Fruit fly (Drosophila melanogaster): Measurements from ENCODE around the gene PolrMT.

The PolrMT gene

DNA sequence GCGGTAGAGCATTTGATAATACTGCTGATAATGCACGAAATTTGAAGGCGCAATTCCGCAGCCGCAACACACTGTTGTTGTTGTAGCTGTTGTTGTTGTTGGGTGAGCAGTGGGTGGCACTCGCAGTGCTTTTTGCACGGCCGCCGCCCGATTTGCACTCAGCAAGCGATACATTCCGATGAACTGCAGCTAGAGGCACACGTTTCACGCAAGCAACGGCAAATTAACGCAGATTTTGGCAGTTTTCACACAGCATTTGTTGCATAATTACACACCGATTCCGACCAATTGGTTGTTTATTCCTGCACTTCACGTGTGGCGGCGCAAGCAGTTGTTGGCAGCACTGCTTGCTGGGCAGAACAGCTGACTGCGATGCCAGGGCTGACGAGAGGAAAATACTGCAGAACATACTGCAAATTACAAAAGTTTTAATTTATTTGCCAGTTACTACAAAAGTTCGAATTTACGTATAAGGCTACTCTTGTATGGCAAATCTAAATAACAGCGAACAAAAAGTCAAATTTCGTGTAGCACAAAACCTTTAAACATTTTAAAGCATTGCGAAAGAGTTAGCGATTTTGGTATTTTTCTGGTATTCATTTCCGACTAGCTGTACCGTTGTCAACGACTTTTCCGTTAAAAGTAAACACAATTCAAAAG, at the start of gene PolrMT, which contains the start of gene CG14339:
Gene PolrMT, minus strand, starts transcription at position 345 of the 660 bp plus-strand sequence.
Gene CG14339, plus strand, starts transcription at position 512 of the 660 bp plus-strand sequence.
- TF ChIP-seq E2f1 (GFP tag; IDR thresholded peaks at IDR 0.05) (0 out of 2 replicates have a peak, but pooled peaks have one; percentile 18), CG4360 (GFP tag; IDR thresholded peaks at IDR 0.05) (peak; percentile 97), Nf-YB (GFP tag; optimal IDR thresholded peaks at IDR 0.05) (no peak), Sox102F (GFP tag; optimal IDR thresholded peaks at IDR 0.05) (peak; percentile 43), gce (GFP tag; IDR thresholded peaks at IDR 0.05) (no peak), Lpt (GFP tag; optimal IDR thresholded peaks at IDR 0.05) (no peak), Jarid2 (GFP tag; optimal IDR thresholded peaks at IDR 0.05) (no peak), her (GFP tag; optimal IDR thresholded peaks at IDR 0.05) (peak; percentile 48), CG15269 (tag; optimal IDR thresholded peaks at IDR 0.05) (no peak), klu (GFP tag; IDR thresholded peaks at IDR 0.05) (no peak), pros (GFP tag; optimal IDR thresholded peaks at IDR 0.05) (no peak), C15 (GFP tag; IDR thresholded peaks at IDR 0.05) (no peak), Rx (GFP tag; IDR thresholded peaks at IDR 0.05) (0 out of 2 replicates have a peak, but pooled peaks have one; percentile 6), CG8089 (GFP tag; optimal IDR thresholded peaks at IDR 0.05) (peak; percentile 21), az2 (GFP tag; optimal IDR thresholded peaks at IDR 0.05) (peak; percentile 29), CG10654 (GFP tag; optimal IDR thresholded peaks at IDR 0.05) (peak; percentile 28), en (GFP tag; optimal IDR thresholded peaks at IDR 0.05) (no peak), dati (GFP tag; IDR thresholded peaks at IDR 0.05) (no peak), CG8944 (GFP tag; optimal IDR thresholded peaks at IDR 0.05) (peak; percentile 52), Optix (GFP tag; IDR thresholded peaks at IDR 0.05) (0 out of 3 replicates have a peak, but pooled peaks have one; percentile 41), CG4617 (GFP tag; optimal IDR thresholded peaks at IDR 0.05; ENCODE audit: borderline replicate concordance) (peak; percentile 76), phol (tag; optimal IDR thresholded peaks at IDR 0.05) (peak; percentile 38), Pdp1 (GFP tag; optimal IDR thresholded peaks at IDR 0.05) (peak in 1 of 2 experiments; percentile 100), Dad (GFP tag; optimal IDR thresholded peaks at IDR 0.05) (peak; percentile 60), exex (tag; optimal IDR thresholded peaks at IDR 0.05) (peak; percentile 15), YL-1 (GFP tag; optimal IDR thresholded peaks at IDR 0.05) (peak; percentile 95), CG10543 (GFP tag; optimal IDR thresholded peaks at IDR 0.05) (peak; percentile 43), prd (optimal IDR thresholded peaks at IDR 0.05) (no peak), prd (GFP tag; IDR thresholded peaks at IDR 0.05) (peak; percentile 30; the same call in 2 of the 3 replicates), Hr51 (GFP tag; optimal IDR thresholded peaks at IDR 0.05) (no peak), tx (GFP tag; optimal IDR thresholded peaks at IDR 0.05) (peak; percentile 17), Med (GFP tag) (peak; percentile 89), lola (GFP tag; optimal IDR thresholded peaks at IDR 0.05) (no peak), CG2116 (GFP tag; optimal IDR thresholded peaks at IDR 0.05) (peak; percentile 7), CG34376 (GFP tag; optimal IDR thresholded peaks at IDR 0.05) (peak; percentile 10), CG14667 (GFP tag; IDR thresholded peaks at IDR 0.05) (no peak), slp2 (GFP tag; optimal IDR thresholded peaks at IDR 0.05) (peak; percentile 13), dimm (GFP tag; IDR thresholded peaks at IDR 0.05) (no peak), Dip2 (GFP tag; IDR thresholded peaks at IDR 0.05) (no peak), nmo (GFP tag; optimal IDR thresholded peaks at IDR 0.05) (peak; percentile 62), CG1233 (GFP tag; optimal IDR thresholded peaks at IDR 0.05) (no peak), ATbp (GFP tag; optimal IDR thresholded peaks at IDR 0.05) (no peak), CG34422 (GFP tag; IDR thresholded peaks at IDR 0.05) (peak; percentile 92), zen (tag; optimal IDR thresholded peaks at IDR 0.05) (peak; percentile 26), BEAF-32 (GFP tag; optimal IDR thresholded peaks at IDR 0.05) (peak; percentile 41), CG3847 (GFP tag; IDR thresholded peaks at IDR 0.05) (0 out of 2 replicates have a peak, but pooled peaks have one; percentile 23), CG9817 (tag; optimal IDR thresholded peaks at IDR 0.05) (peak; percentile 25), dpn (GFP tag; optimal IDR thresholded peaks at IDR 0.05) (peak in 1 of 2 experiments; percentile 46), tin (GFP tag; optimal IDR thresholded peaks at IDR 0.05) (peak; percentile 54)
